Worm (Caenorhabditis elegans): ENCODE measurements around the gene K09C8.9.

The K09C8.9 gene

DNA sequence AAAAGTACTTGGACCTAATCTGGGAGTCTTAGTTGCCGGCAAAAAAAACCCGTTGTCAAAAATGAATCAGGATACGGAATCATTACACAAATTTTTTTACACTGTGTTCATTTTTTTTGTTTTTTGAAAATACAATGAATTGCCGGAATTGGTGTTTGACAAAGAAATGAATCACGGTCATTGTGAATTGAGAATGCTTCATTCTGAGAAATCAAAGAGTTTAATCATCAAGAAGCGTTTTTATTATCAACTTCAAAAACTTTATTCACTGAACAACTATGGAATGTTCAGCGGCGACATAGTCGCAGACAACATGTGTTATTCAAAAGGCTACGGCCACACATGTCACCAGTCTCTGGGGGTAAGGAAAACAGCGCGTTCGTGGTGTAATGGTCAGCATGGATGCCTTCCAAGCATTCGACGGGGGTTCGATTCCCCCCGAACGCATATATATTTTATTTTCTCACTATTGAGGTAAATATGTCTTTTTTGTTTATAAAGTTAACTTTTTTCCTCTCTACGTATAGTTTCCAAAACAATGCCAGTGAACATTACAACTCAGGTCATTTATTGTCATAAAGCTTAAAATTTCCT is 4.0 kb downstream of the K09C8.9 start, which contains the start of gene nas-10 (continued):
- TF ChIP-seq spr-3 (GFP tag; optimal IDR thresholded peaks at IDR 0.05), result peak; percentile 75
- no peak for TF ChIP-seq egl-43 (GFP tag; IDR thresholded peaks at IDR 0.05)
- TF ChIP-seq pha-4 (GFP tag; IDR thresholded peaks at IDR 0.05), result no peak; the same call in 1 of the 2 replicates
- no peak for TF ChIP-seq pha-4 (tag; optimal IDR thresholded peaks at IDR 0.05)
- TF ChIP-seq ctbp-1 (GFP tag; IDR thresholded peaks at IDR 0.05), result peak; percentile 90
- TF ChIP-seq php-3 (GFP tag; IDR thresholded peaks at IDR 0.05), result peak; percentile 70
- peak; percentile 23 for TF ChIP-seq unc-130 (GFP tag; optimal IDR thresholded peaks at IDR 0.05)
- TF ChIP-seq nhr-10 (tag; optimal IDR thresholded peaks at IDR 0.05), result no peak
- peak; percentile 76 for TF ChIP-seq dmd-6 (GFP tag; IDR thresholded peaks at IDR 0.05)
- no peak for TF ChIP-seq nhr-76 (tag; optimal IDR thresholded peaks at IDR 0.05)
- peak; percentile 21 for TF ChIP-seq gei-8 (GFP tag; optimal IDR thresholded peaks at IDR 0.05)
- TF ChIP-seq daf-16 (GFP tag; optimal IDR thresholded peaks at IDR 0.05), result peak in 1 of 2 experiments; percentile 72
- peak; percentile 83 for TF ChIP-seq daf-16 (tag; optimal IDR thresholded peaks at IDR 0.05)
- peak; percentile 82 for TF ChIP-seq F26F4.8 (GFP tag; conservative IDR thresholded peaks at IDR 0.05)
- no peak for TF ChIP-seq D1046.2 (GFP tag; IDR thresholded peaks at IDR 0.05)
- TF ChIP-seq snpc-4 (tag; optimal IDR thresholded peaks at IDR 0.05), result no peak
- no peak for TF ChIP-seq mdt-29 (GFP tag; IDR thresholded peaks at IDR 0.05)
- TF ChIP-seq duxl-1 (tag; optimal IDR thresholded peaks at IDR 0.05; ENCODE audit: poor library complexity), result peak; percentile 74
- TF ChIP-seq lin-1 (GFP tag; IDR thresholded peaks at IDR 0.05), result peak; percentile 94
- TF ChIP-seq zfp-2 (tag; optimal IDR thresholded peaks at IDR 0.05), result peak; percentile 3
- TF ChIP-seq nhr-6 (tag; optimal IDR thresholded peaks at IDR 0.05), result no peak

ce11 chrX:10961724-10962123 is 5.9 kb downstream of the K09C8.9 start:
- TF ChIP-seq zfp-2 (tag; optimal IDR thresholded peaks at IDR 0.05), result no peak
- TF ChIP-seq rbr-2 (tag; optimal IDR thresholded peaks at IDR 0.05), result no peak
- TF ChIP-seq unc-62 (GFP tag; optimal IDR thresholded peaks at IDR 0.05 in 1 of 2), result peak in 1 of 2 experiments; percentile 95
- no peak for TF ChIP-seq unc-62 (tag; optimal IDR thresholded peaks at IDR 0.05)

- no peak for TF ChIP-seq madf-9 (GFP tag; conservative IDR thresholded peaks at IDR 0.05)
- TF ChIP-seq nhr-28 (tag; optimal IDR thresholded peaks at IDR 0.05), result no peak
- no peak for TF ChIP-seq lin-1 (GFP tag; IDR thresholded peaks at IDR 0.05)
- TF ChIP-seq dve-1 (tag; optimal IDR thresholded peaks at IDR 0.05; ENCODE audit: insufficient read depth), result no peak
- TF ChIP-seq R02D3.7 (tag; optimal IDR thresholded peaks at IDR 0.05), result no peak
- no peak for TF ChIP-seq F10B5.3 (tag; optimal IDR thresholded peaks at IDR 0.05)
- TF ChIP-seq tra-1 (GFP tag; IDR thresholded peaks at IDR 0.05), result no peak
- TF ChIP-seq nhr-41 (GFP tag; IDR thresholded peaks at IDR 0.05), result no peak
These were observed 8.5 kb downstream of the K09C8.9 start, which contains the start of gene K09C8.2 for ce11 chrX:10959136-10959535. Gene K09C8.2 (plus strand): TSS chrX:10959436.

- TF ChIP-seq lin-15B (tag; optimal IDR thresholded peaks at IDR 0.05) (no peak), ctbp-1 (GFP tag; IDR thresholded peaks at IDR 0.05) (no peak), daf-8 (GFP tag; IDR thresholded peaks at IDR 0.05) (no peak), zag-1 (tag; optimal IDR thresholded peaks at IDR 0.05) (no peak), snpc-1.2 (GFP tag; IDR thresholded peaks at IDR 0.05) (no peak), dve-1 (tag; optimal IDR thresholded peaks at IDR 0.05; ENCODE audit: insufficient read depth) (no peak), F49E8.2 (tag; optimal IDR thresholded peaks at IDR 0.05; ENCODE audit: borderline replicate concordance) (no peak), ceh-32 (tag; optimal IDR thresholded peaks at IDR 0.05; ENCODE audit: poor library complexity) (no peak), zip-2 (tag; optimal IDR thresholded peaks at IDR 0.05) (no peak), cey-2 (tag; optimal IDR thresholded peaks at IDR 0.05; ENCODE audit: borderline replicate concordance, insufficient read depth) (no peak), tag-97 (GFP tag; IDR thresholded peaks at IDR 0.05) (no peak), egl-43 (GFP tag; IDR thresholded peaks at IDR 0.05) (no peak), Y5F2A.4 (GFP tag; optimal IDR thresholded peaks at IDR 0.05) (no peak), mep-1 (tag; optimal IDR thresholded peaks at IDR 0.05) (no peak), mxl-2 (GFP tag; conservative IDR thresholded peaks at IDR 0.05) (no peak), aha-1 (tag) (no peak), nhr-77 (tag; optimal IDR thresholded peaks at IDR 0.05) (no peak), set-16 (GFP tag; IDR thresholded peaks at IDR 0.05) (no peak), attf-4 (tag; optimal IDR thresholded peaks at IDR 0.05) (no peak), dpl-1 (GFP tag; optimal IDR thresholded peaks at IDR 0.05) (no peak)
These were observed 9.2 kb downstream of the K09C8.9 start, which contains the start of gene nlp-19 for ce11 chrX:10958427-10958826. Gene nlp-19 (plus strand): TSS chrX:10958727.
